Fruit fly (Drosophila melanogaster): Measurements from ENCODE around the gene CG16753.

DNA sequence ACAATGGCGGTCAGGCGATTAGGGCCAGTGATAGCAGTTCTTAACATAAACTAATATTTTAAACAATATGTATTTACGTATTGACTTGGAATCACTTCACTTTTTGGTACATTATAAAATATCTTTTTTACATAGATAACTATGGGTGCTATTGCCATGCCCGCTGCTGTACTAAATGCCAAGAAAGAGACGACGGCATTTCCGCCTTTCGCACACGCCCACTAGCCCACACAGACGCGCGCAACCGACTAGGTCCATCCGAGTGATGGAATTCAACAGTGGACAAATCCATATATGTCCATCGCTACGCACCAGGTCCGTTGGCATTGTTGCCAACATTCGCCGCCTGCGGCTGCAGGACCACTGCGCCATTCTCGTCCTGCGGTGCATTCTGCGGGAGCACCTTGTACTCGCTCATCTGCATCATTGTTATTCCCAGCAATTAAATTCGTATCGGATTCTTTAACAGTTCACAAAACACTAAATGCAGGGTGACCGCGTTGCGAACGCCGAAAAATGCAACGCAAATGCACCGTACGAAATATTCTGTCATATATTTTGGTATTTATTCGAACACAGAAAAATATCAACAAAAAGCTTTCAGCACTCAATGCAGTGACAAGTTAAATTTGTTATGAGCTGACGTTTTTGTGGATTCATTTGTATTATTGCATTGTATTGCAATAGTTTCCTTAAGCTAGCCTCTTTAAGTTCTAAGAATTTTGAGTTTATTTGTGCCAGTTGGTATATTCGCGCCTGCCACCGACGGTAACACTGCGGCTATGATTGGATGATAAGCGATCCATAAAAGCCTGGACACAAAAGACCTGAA, 8.3 kb upstream of the CG16753 start, which contains the start of the genes scramb2 and Sk2:
- TF ChIP-seq tj (GFP tag; optimal IDR thresholded peaks at IDR 0.05) = peak; percentile 78
- peak; percentile 83 for TF ChIP-seq pad (GFP tag; optimal IDR thresholded peaks at IDR 0.05)
- peak; percentile 97 for TF ChIP-seq CG7045 (GFP tag; optimal IDR thresholded peaks at IDR 0.05)
- TF ChIP-seq Mnt (GFP tag; optimal IDR thresholded peaks at IDR 0.05) = peak; percentile 73
- peak; percentile 92 for TF ChIP-seq Clk (GFP tag; optimal IDR thresholded peaks at IDR 0.05)
- TF ChIP-seq CG12768 (GFP tag; optimal IDR thresholded peaks at IDR 0.05) = peak; percentile 98
- peak; percentile 81 for TF ChIP-seq Hr96 (GFP tag; optimal IDR thresholded peaks at IDR 0.05)

Measured in whole organism, adult.